Worm (Caenorhabditis elegans): Measurements from ENCODE around the gene mdt-8.

Gene mdt-8

DNA sequence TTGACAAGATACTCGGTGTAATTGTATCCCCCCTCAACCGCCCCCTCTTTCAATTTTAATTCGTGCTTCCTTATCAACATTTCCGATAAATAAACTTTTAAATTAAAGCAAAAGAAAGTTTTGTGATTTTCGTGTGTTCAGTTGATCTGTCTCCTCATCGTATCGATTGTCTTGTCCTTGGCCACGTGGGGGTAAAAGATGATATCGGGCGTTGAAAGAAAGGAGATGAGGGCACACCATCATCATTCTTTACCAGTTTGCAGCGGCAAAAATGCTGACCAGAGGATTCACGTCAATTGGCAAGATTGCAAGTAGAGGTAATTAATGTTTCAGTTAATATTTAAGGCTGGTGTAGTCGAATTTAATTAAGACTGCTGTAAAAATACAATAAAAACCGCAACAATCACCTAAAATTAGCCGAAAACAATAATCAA is 13.7 kb upstream of the mdt-8 start, which contains the start of gene F54D5.7 (continued):
- no peak for TF ChIP-seq fkh-10 (GFP tag; optimal IDR thresholded peaks at IDR 0.05)
- TF ChIP-seq lim-7 (GFP tag; IDR thresholded peaks at IDR 0.05) = peak; percentile 77
- peak; percentile 12 for TF ChIP-seq gei-8 (GFP tag; optimal IDR thresholded peaks at IDR 0.05)
- TF ChIP-seq daf-16 (GFP tag; optimal IDR thresholded peaks at IDR 0.05) = peak in 1 of 2 experiments; percentile 42
- peak; percentile 58 for TF ChIP-seq daf-16 (tag; optimal IDR thresholded peaks at IDR 0.05)
- peak; percentile 3 for TF ChIP-seq nhr-48 (tag; optimal IDR thresholded peaks at IDR 0.05)
- TF ChIP-seq aly-2 (tag; optimal IDR thresholded peaks at IDR 0.05) = peak; percentile 85
- no peak for TF ChIP-seq lin-39 (tag; optimal IDR thresholded peaks at IDR 0.05)
- no peak for TF ChIP-seq attf-4 (tag; optimal IDR thresholded peaks at IDR 0.05)
- peak; percentile 76 for TF ChIP-seq ama-1 (optimal IDR thresholded peaks at IDR 0.05)
- TF ChIP-seq ceh-32 (tag; optimal IDR thresholded peaks at IDR 0.05; ENCODE audit: poor library complexity) = no peak
- peak in 1 of 2 experiments; percentile 9 for TF ChIP-seq unc-62 (GFP tag; optimal IDR thresholded peaks at IDR 0.05 in 1 of 2)
- TF ChIP-seq unc-62 (tag; optimal IDR thresholded peaks at IDR 0.05) = no peak
- TF ChIP-seq ztf-7 (tag; optimal IDR thresholded peaks at IDR 0.05) = peak; percentile 47
- TF ChIP-seq T20F7.1 (GFP tag; optimal IDR thresholded peaks at IDR 0.05) = peak; percentile 75
- peak; percentile 56 for TF ChIP-seq spr-3 (GFP tag; optimal IDR thresholded peaks at IDR 0.05)
- TF ChIP-seq lsy-2 (tag; optimal IDR thresholded peaks at IDR 0.05) = peak; percentile 3 to 76
- 0 out of 2 replicates have a peak, but pooled peaks have one; percentile 19 for TF ChIP-seq ceh-44 (GFP tag; IDR thresholded peaks at IDR 0.05)
- TF ChIP-seq lin-13 (GFP tag; optimal IDR thresholded peaks at IDR 0.05) = peak; percentile 81
- TF ChIP-seq tag-97 (GFP tag; IDR thresholded peaks at IDR 0.05) = no peak
- peak; percentile 65 to 72 for TF ChIP-seq mdl-1 (tag; optimal IDR thresholded peaks at IDR 0.05)
- TF ChIP-seq daf-19 (GFP tag; conservative IDR thresholded peaks at IDR 0.05) = no peak
- peak; percentile 81 for TF ChIP-seq snpc-1.2 (GFP tag; IDR thresholded peaks at IDR 0.05)
- TF ChIP-seq lin-1 (GFP tag; IDR thresholded peaks at IDR 0.05) = peak; percentile 32; the same call in 1 of the 2 replicates
- peak; percentile 77 for TF ChIP-seq dve-1 (tag; optimal IDR thresholded peaks at IDR 0.05; ENCODE audit: insufficient read depth)
- TF ChIP-seq lin-29 (GFP tag; IDR thresholded peaks at IDR 0.05) = no peak
- peak; percentile 97 for TF ChIP-seq aha-1 (tag)
- peak; percentile 15 for TF ChIP-seq nhr-10 (tag; optimal IDR thresholded peaks at IDR 0.05)
- peak; percentile 2 for TF ChIP-seq pqm-1 (tag; optimal IDR thresholded peaks at IDR 0.05)
- TF ChIP-seq nhr-42 (GFP tag; IDR thresholded peaks at IDR 0.05) = peak; percentile 68; the same call in 1 of the 2 replicates

DNA sequence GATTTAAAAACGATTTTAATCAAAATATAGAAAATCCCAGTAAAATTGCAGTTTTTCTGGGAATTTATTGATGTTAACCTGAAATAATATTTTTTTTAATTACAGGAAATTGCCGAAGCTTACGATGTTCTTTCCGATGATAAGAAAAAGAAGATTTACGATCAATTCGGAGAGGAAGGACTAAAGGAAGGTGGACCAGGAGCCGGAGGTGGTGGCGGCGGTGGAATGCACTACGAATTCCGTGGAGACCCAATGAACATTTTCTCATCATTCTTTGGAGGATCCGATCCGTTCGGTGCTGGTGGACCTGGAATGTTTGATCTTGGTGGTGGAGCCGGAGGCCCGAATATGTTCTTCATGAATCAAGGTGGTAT is 12.3 kb upstream of the mdt-8 start:
- TF ChIP-seq mes-2 (tag; optimal IDR thresholded peaks at IDR 0.05; ENCODE audit: poor library complexity, severe bottlenecking) = no peak
- TF ChIP-seq fkh-10 (GFP tag; optimal IDR thresholded peaks at IDR 0.05) = no peak
- TF ChIP-seq lim-7 (GFP tag; IDR thresholded peaks at IDR 0.05) = 0 out of 2 replicates have a peak, but pooled peaks have one; percentile 21
- peak; percentile 93 for TF ChIP-seq aha-1 (tag)
- peak; percentile 41 for TF ChIP-seq set-16 (GFP tag; IDR thresholded peaks at IDR 0.05)
- TF ChIP-seq dmd-6 (GFP tag; IDR thresholded peaks at IDR 0.05) = peak; percentile 15; the same call in 1 of the 2 replicates

ce11 chrII:11545299-11545951 is 11.8 kb upstream of the mdt-8 start, which contains the start of gene dnj-13:
TSS of gene dnj-13 (plus strand) at chrII:11545701.
- TF ChIP-seq lir-3 (tag; optimal IDR thresholded peaks at IDR 0.05) (peak; percentile 12), sdz-12 (GFP tag; optimal IDR thresholded peaks at IDR 0.05) (peak; percentile 95), zip-11 (GFP tag; IDR thresholded peaks at IDR 0.05) (0 out of 2 replicates have a peak, but pooled peaks have one; percentile 20), nhr-111 (GFP tag; optimal IDR thresholded peaks at IDR 0.05) (peak; percentile 96), ceh-20 (GFP tag; IDR thresholded peaks at IDR 0.05) (peak; percentile 96), ces-1 (GFP tag; optimal IDR thresholded peaks at IDR 0.05) (no peak), vab-7 (GFP tag; IDR thresholded peaks at IDR 0.05) (peak; percentile 85), dmd-9 (GFP tag; IDR thresholded peaks at IDR 0.05) (peak; percentile 79), nhr-42 (GFP tag; IDR thresholded peaks at IDR 0.05) (peak; percentile 95), jun-1 (tag; optimal IDR thresholded peaks at IDR 0.05) (peak; percentile 87), ceh-82 (tag; optimal IDR thresholded peaks at IDR 0.05) (no peak), tag-97 (GFP tag; IDR thresholded peaks at IDR 0.05) (peak; percentile 87; the same call in 1 of the 2 replicates), F26F4.8 (GFP tag; conservative IDR thresholded peaks at IDR 0.05) (no peak), daf-16 (GFP tag; optimal IDR thresholded peaks at IDR 0.05) (peak; percentile 54 to 97), daf-16 (tag; optimal IDR thresholded peaks at IDR 0.05) (peak; percentile 79), spr-3 (GFP tag; optimal IDR thresholded peaks at IDR 0.05) (peak; percentile 94), mdl-1 (tag; optimal IDR thresholded peaks at IDR 0.05) (peak; percentile 75 to 76), nhr-237 (tag; optimal IDR thresholded peaks at IDR 0.05) (no peak), pha-4 (GFP tag; IDR thresholded peaks at IDR 0.05) (peak; percentile 98), pha-4 (tag; optimal IDR thresholded peaks at IDR 0.05) (peak; percentile 89), D1046.2 (GFP tag; IDR thresholded peaks at IDR 0.05) (peak; percentile 88), nhr-48 (tag; optimal IDR thresholded peaks at IDR 0.05) (peak; percentile 89)
